Fruit fly (Drosophila melanogaster): ENCODE results near the gene Kdm5.

dm6 chr2L:5997609-5998229 is 1.6 kb downstream of the Kdm5 start:
- TF ChIP-seq psq (optimal IDR thresholded peaks at IDR 0.05) (no peak), Myc (optimal IDR thresholded peaks at IDR 0.05) (no peak), h (optimal IDR thresholded peaks at IDR 0.05) (no peak), Sin3A (optimal IDR thresholded peaks at IDR 0.05) (no peak), ttk (optimal IDR thresholded peaks at IDR 0.05) (no peak), insv (optimal IDR thresholded peaks at IDR 0.05) (no peak)
